Fruit fly (Drosophila melanogaster) whole organism, embryonic: ENCODE data around the gene CG44094.
A peak's percentile ranks its signal among the peaks of the same experiment; 100 is the strongest.

Experiments
- Atf6 ChIP-seq: fragments of 200-800 bp; sonication (Bioruptor generic); IDR thresholded peaks from 2 replicates; pipeline ENCODE4 v1.3.6; 2022; ENCODE audit warnings: missing biosample characterization, missing genetic modification characterization
- BtbVII ChIP-seq: fragments of 200-800 bp; sonication (Bioruptor generic); optimal IDR thresholded peaks from 3 replicates; lab custom pipeline; 2017; ENCODE audit warnings: missing biosample characterization, mild to moderate bottlenecking, missing genetic modification characterization
- CG10366 ChIP-seq: fragments of 200-800 bp; sonication (Bioruptor generic); IDR thresholded peaks from 2 replicates; pipeline ENCODE4 v1.3.6; 2022; ENCODE audit warnings: missing biosample characterization, missing genetic modification characterization
- CG12155 ChIP-seq: fragments of 200-800 bp; sonication (Bioruptor generic); optimal IDR thresholded peaks from 3 replicates; lab custom pipeline; 2016; ENCODE audit warnings: missing biosample characterization, missing genetic modification characterization
- CG12744 ChIP-seq: fragments of 200-800 bp; sonication (Bioruptor generic); optimal IDR thresholded peaks from 2 replicates; lab custom pipeline; 2016; ENCODE audit warnings: missing biosample characterization, missing genetic modification characterization
- CG12942 ChIP-seq: fragments of 200-800 bp; sonication (Bioruptor generic); optimal IDR thresholded peaks from 3 replicates; lab custom pipeline; 2016; ENCODE audit warnings: missing biosample characterization, missing genetic modification characterization
- CG13287 ChIP-seq: fragments of 200-800 bp; sonication (Bioruptor generic); IDR thresholded peaks from 2 replicates; pipeline ENCODE4 v1.3.6; 2022; ENCODE audit warnings: missing biosample characterization, missing genetic modification characterization; ENCODE audit not compliant: partially characterized antibody
- CG14014 ChIP-seq: fragments of 200-800 bp; sonication (Bioruptor generic); IDR thresholded peaks from 2 replicates; pipeline ENCODE4 v1.3.6; 2022; ENCODE audit warnings: missing biosample characterization, missing genetic modification characterization
- CG15269 ChIP-seq: fragments of 200-800 bp; sonication (Bioruptor generic); optimal IDR thresholded peaks from 2 replicates; lab custom pipeline; 2018; ENCODE audit warnings: missing biosample characterization, mild to moderate bottlenecking, missing genetic modification characterization, moderate library complexity
- CG15479 ChIP-seq: fragments of 200-800 bp; sonication (Bioruptor generic); optimal IDR thresholded peaks from 3 replicates; lab custom pipeline; 2019; ENCODE audit warnings: missing biosample characterization, mild to moderate bottlenecking, missing genetic modification characterization, moderate library complexity
- CG17385 ChIP-seq: fragments of 200-800 bp; sonication (Bioruptor generic); optimal IDR thresholded peaks from 3 replicates; lab custom pipeline; 2018; ENCODE audit warnings: missing biosample characterization, mild to moderate bottlenecking, missing genetic modification characterization
- CG30431 ChIP-seq: fragments of 200-800 bp; sonication (Bioruptor generic); optimal IDR thresholded peaks from 2 replicates; lab custom pipeline; 2017; ENCODE audit warnings: missing biosample characterization, missing genetic modification characterization
- CG3281 ChIP-seq: fragments of 200-800 bp; sonication (Bioruptor generic); optimal IDR thresholded peaks from 3 replicates; lab custom pipeline; 2017; ENCODE audit warnings: missing biosample characterization, mild to moderate bottlenecking, missing genetic modification characterization
- CG6272 ChIP-seq: fragments of 200-800 bp; sonication (Bioruptor generic); IDR thresholded peaks from 2 replicates; pipeline ENCODE4 v1.3.6; 2022; ENCODE audit warnings: missing biosample characterization, missing genetic modification characterization
- CG6791 ChIP-seq: fragments of 200-800 bp; sonication (Bioruptor generic); IDR thresholded peaks from 3 replicates; pipeline ENCODE4 v1.3.6; 2022; ENCODE audit warnings: missing biosample characterization, missing genetic modification characterization; ENCODE audit not compliant: partially characterized antibody
- CG6854 ChIP-seq: fragments of 200-800 bp; sonication (Bioruptor generic); optimal IDR thresholded peaks from 3 replicates; lab custom pipeline; 2017; ENCODE audit warnings: missing biosample characterization, mild to moderate bottlenecking, missing genetic modification characterization
- CG7556 ChIP-seq: fragments of 200-800 bp; sonication (Bioruptor generic); optimal IDR thresholded peaks from 2 replicates; lab custom pipeline; 2017; ENCODE audit warnings: missing biosample characterization, mild to moderate bottlenecking, missing genetic modification characterization
- CG8388 ChIP-seq: fragments of 200-800 bp; sonication (Bioruptor generic); optimal IDR thresholded peaks from 2 replicates; lab custom pipeline; 2019; ENCODE audit warnings: missing biosample characterization, mild to moderate bottlenecking, missing genetic modification characterization, moderate library complexity
- CG8944 ChIP-seq: fragments of 200-800 bp; sonication (Bioruptor generic); optimal IDR thresholded peaks from 3 replicates; lab custom pipeline; 2016; ENCODE audit warnings: missing biosample characterization, missing genetic modification characterization
- D19B ChIP-seq: fragments of 200-800 bp; sonication (Bioruptor generic); optimal IDR thresholded peaks from 2 replicates; lab custom pipeline; 2017; ENCODE audit warnings: missing biosample characterization, mild to moderate bottlenecking, missing genetic modification characterization
- Dek ChIP-seq: fragments of 200-800 bp; sonication (Bioruptor generic); optimal IDR thresholded peaks from 3 replicates; lab custom pipeline; 2019; ENCODE audit warnings: missing biosample characterization, mild to moderate bottlenecking, missing genetic modification characterization, moderate library complexity
- Ets97D ChIP-seq: fragments of 200-800 bp; sonication (Bioruptor generic); optimal IDR thresholded peaks from 3 replicates; lab custom pipeline; 2016; ENCODE audit warnings: missing biosample characterization, missing genetic modification characterization
- Gsc ChIP-seq: fragments of 200-800 bp; sonication (Bioruptor generic); IDR thresholded peaks from 2 replicates; pipeline ENCODE4 v1.3.6; 2022; ENCODE audit warnings: missing biosample characterization, missing genetic modification characterization
- Hey ChIP-seq: fragments of 200-800 bp; sonication (Bioruptor generic); optimal IDR thresholded peaks from 3 replicates; lab custom pipeline; 2018; ENCODE audit warnings: missing biosample characterization, mild to moderate bottlenecking, missing genetic modification characterization
- HmgD ChIP-seq: fragments of 200-800 bp; sonication (Bioruptor generic); optimal IDR thresholded peaks from 3 replicates; lab custom pipeline; 2016; ENCODE audit warnings: missing biosample characterization, missing genetic modification characterization
- Hmr ChIP-seq: fragments of 200-800 bp; sonication (Bioruptor generic); optimal IDR thresholded peaks from 3 replicates; lab custom pipeline; 2017; ENCODE audit warnings: mild to moderate bottlenecking, missing biosample characterization, missing genetic modification reagents, missing genetic modification characterization
- Kr ChIP-seq: fragments of 200-800 bp; sonication (Bioruptor generic); optimal IDR thresholded peaks from 2 replicates; lab custom pipeline; 2017; ENCODE audit warnings: missing biosample characterization, mild to moderate bottlenecking, missing genetic modification characterization
- NC2α ChIP-seq: fragments of 200-800 bp; sonication (Bioruptor generic); optimal IDR thresholded peaks from 2 replicates; lab custom pipeline; 2016; ENCODE audit warnings: missing biosample characterization, missing genetic modification characterization
- Opbp ChIP-seq: fragments of 200-800 bp; sonication (Bioruptor generic); IDR thresholded peaks from 3 replicates; pipeline ENCODE4 v1.3.6; 2022; ENCODE audit warnings: missing biosample characterization, missing genetic modification characterization; ENCODE audit not compliant: partially characterized antibody
- Sin3A ChIP-seq: fragments of >200 bp; optimal IDR thresholded peaks from 2 replicates; lab custom pipeline; 2018
- Xrp1 ChIP-seq: fragments of 200-800 bp; sonication (Bioruptor generic); IDR thresholded peaks from 2 replicates; pipeline ENCODE4 v1.3.6; 2022; ENCODE audit warnings: missing biosample characterization, missing genetic modification characterization
- ara ChIP-seq: fragments of 200-800 bp; sonication (Bioruptor generic); IDR thresholded peaks from 2 replicates; pipeline ENCODE4 v1.3.6; 2022; ENCODE audit warnings: missing biosample characterization, missing genetic modification characterization
- az2 ChIP-seq: fragments of 200-800 bp; sonication (Bioruptor generic); optimal IDR thresholded peaks from 3 replicates; lab custom pipeline; 2016; ENCODE audit warnings: missing biosample characterization, missing genetic modification characterization
- bowl ChIP-seq: fragments of 200-800 bp; sonication (Bioruptor generic); IDR thresholded peaks from 2 replicates; pipeline ENCODE4 v1.3.6; 2022; ENCODE audit warnings: missing biosample characterization, missing genetic modification characterization
- chif ChIP-seq, 2 experiments: fragments of 200-800 bp; sonication (Bioruptor generic); optimal IDR thresholded peaks; 3 replicates each; lab custom pipeline; 2016; ENCODE audit warnings: missing biosample characterization in 2 of 2, missing genetic modification characterization in 2 of 2
- ems ChIP-seq: fragments of 200-800 bp; sonication (Bioruptor generic); optimal IDR thresholded peaks from 3 replicates; lab custom pipeline; 2016; ENCODE audit warnings: missing biosample characterization, missing genetic modification characterization
- ftz-f1 ChIP-seq: fragments of 200-800 bp; sonication (Bioruptor generic); optimal IDR thresholded peaks from 2 replicates; lab custom pipeline; 2016; ENCODE audit warnings: missing biosample characterization, missing genetic modification characterization
- gce ChIP-seq: fragments of 200-800 bp; sonication (Bioruptor generic); IDR thresholded peaks from 3 replicates; pipeline ENCODE4 v1.3.6; 2022; ENCODE audit warnings: missing biosample characterization, missing genetic modification characterization
- gcm ChIP-seq: fragments of 200-800 bp; sonication (Bioruptor generic); optimal IDR thresholded peaks from 2 replicates; lab custom pipeline; 2019; ENCODE audit warnings: missing biosample characterization, mild to moderate bottlenecking, missing genetic modification characterization, moderate library complexity
- gem ChIP-seq: fragments of 200-800 bp; sonication (Bioruptor generic); optimal IDR thresholded peaks from 2 replicates; lab custom pipeline; 2019; ENCODE audit warnings: missing biosample characterization, mild to moderate bottlenecking, missing genetic modification characterization, moderate library complexity
- kah ChIP-seq: fragments of 200-800 bp; sonication (Bioruptor generic); optimal IDR thresholded peaks from 2 replicates; lab custom pipeline; 2018; ENCODE audit warnings: missing biosample characterization, mild to moderate bottlenecking, missing genetic modification characterization
- mld ChIP-seq: fragments of 200-800 bp; sonication (Bioruptor generic); IDR thresholded peaks from 3 replicates; pipeline ENCODE4 v1.3.6; 2022; ENCODE audit warnings: missing biosample characterization, missing genetic modification characterization; ENCODE audit not compliant: partially characterized antibody
- nau ChIP-seq: fragments of 200-800 bp; sonication (Bioruptor generic); optimal IDR thresholded peaks from 3 replicates; lab custom pipeline; 2017; ENCODE audit warnings: missing biosample characterization, mild to moderate bottlenecking, missing genetic modification characterization, missing genetic modification reagents
- prd ChIP-seq, 3 experiments: fragments of >200 bp in 2 of 3; fragments of 200-800 bp in 1 of 3; sonication (Bioruptor generic) in 1 of 3; optimal IDR thresholded peaks in 2 of 3; IDR thresholded peaks in 1 of 3; 2 replicates in 2 of 3; 3 replicates in 1 of 3; pipeline versions ENCODE4 v1.3.6 to Lab custom; 2017 to 2022; ENCODE audit warnings: missing biosample characterization in 1 of 3, missing genetic modification characterization in 1 of 3
- sd ChIP-seq: fragments of 200-800 bp; sonication (Bioruptor generic); optimal IDR thresholded peaks from 3 replicates; lab custom pipeline; 2018; ENCODE audit warnings: missing biosample characterization, mild to moderate bottlenecking, missing genetic modification characterization, moderate library complexity
- tap ChIP-seq: fragments of 200-800 bp; optimal IDR thresholded peaks from 3 replicates; lab custom pipeline; 2019; ENCODE audit warnings: missing biosample characterization, mild to moderate bottlenecking, missing genetic modification characterization, moderate library complexity
- tup ChIP-seq: fragments of 200-800 bp; sonication (Bioruptor generic); optimal IDR thresholded peaks from 2 replicates; lab custom pipeline; 2016; ENCODE audit warnings: missing biosample characterization, mild to moderate bottlenecking, missing genetic modification characterization, moderate library complexity
- unc-4 ChIP-seq: fragments of 200-800 bp; sonication (Bioruptor generic); IDR thresholded peaks from 2 replicates; pipeline ENCODE4 v1.3.6; 2022; ENCODE audit warnings: missing biosample characterization, missing genetic modification characterization; ENCODE audit not compliant: partially characterized antibody
- vvl ChIP-seq: fragments of 200-800 bp; sonication (Bioruptor generic); IDR thresholded peaks from 2 replicates; pipeline ENCODE4 v1.3.6; 2022; ENCODE audit warnings: missing biosample characterization, missing genetic modification characterization

The CG44094 gene

DNA sequence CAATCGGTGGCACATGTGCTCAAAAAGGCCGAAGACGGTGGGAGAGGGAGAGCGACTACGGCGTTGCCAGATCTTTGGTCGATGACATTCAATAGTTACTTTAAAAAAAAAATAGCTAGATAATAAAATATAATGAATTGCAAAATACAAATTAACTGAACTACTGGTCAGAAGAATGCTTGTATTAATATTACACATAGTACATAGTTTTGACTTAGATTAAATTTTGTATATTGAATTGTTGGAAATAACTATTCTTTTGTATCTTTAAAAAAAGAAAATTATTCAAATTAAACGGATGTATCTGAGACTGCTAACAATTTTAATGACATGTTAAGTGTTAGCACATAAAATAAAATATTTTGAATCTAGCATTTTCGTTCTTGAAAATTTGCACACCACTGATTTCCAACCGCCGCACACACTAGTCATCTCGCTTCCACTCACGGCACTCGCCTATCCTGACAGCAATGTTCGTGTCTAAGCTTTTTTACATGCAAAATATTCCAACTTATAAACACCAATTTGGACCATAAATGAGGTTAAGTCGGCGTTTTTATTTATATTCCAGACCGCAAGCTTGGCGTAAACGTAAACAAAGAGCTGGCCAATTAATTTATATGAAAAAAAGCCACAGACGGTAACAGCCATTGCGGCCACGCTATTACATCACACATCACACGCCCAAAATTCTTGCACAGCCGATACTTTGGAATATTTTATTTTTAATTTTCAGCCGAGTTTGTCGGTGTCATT is 1.3 kb downstream of the CG44094 start (continued):
- TF ChIP-seq CG12942 (GFP tag; lab: Kevin White, UChicago) (peak; percentile 51), Dek (tag; lab: Kevin White, UChicago) (peak; percentile 65), sd (tag; lab: Kevin White, UChicago) (peak; percentile 44), D19B (GFP tag; lab: Kevin White, UChicago) (peak; percentile 68), vvl (peak; percentile 58; the same call in 1 of the 2 replicates), nau (peak; percentile 38), BtbVII (GFP tag; lab: Kevin White, UChicago) (peak; percentile 31), CG15269 (tag; lab: Kevin White, UChicago) (peak; percentile 82), Hmr (GFP tag; lab: Kevin White, UChicago) (peak; percentile 70), Xrp1 (peak; percentile 71), CG7556 (peak; percentile 87), az2 (peak; percentile 69), tup (GFP tag; lab: Kevin White, UChicago) (no peak), CG8944 (peak; percentile 35), Gsc (no peak), unc-4 (GFP tag; lab: Robert Waterston, UW) (no peak), NC2α (GFP tag; lab: Kevin White, UChicago) (no peak), Opbp (no peak), Atf6 (peak; percentile 72), gem (tag; lab: Kevin White, UChicago) (peak; percentile 90), prd (optimal IDR thresholded peaks at IDR 0.05; lab: Kevin White, UChicago) (no peak), prd (GFP tag; IDR thresholded peaks at IDR 0.05; lab: Robert Waterston, UW) (peak; percentile 79; the same call in 2 of the 3 replicates), mld (no peak), CG12744 (GFP tag; lab: Kevin White, UChicago) (peak; percentile 15), Sin3A (lab: Kevin White, UChicago) (peak; percentile 4), CG13287 (no peak), CG6272 (GFP tag; lab: Robert Waterston, UW) (peak; percentile 62; the same call in 1 of the 2 replicates), CG6854 (GFP tag; lab: Kevin White, UChicago) (no peak), CG14014 (peak; percentile 56), tap (tag; lab: Kevin White, UChicago) (peak; percentile 18), Ets97D (GFP tag; lab: Kevin White, UChicago) (no peak), HmgD (GFP tag; lab: Kevin White, UChicago) (no peak), CG12155 (peak; percentile 79), CG10366 (peak; percentile 45), gce (no peak), bowl (GFP tag; lab: Robert Waterston, UW) (no peak), chif (GFP tag; optimal IDR thresholded peaks at IDR 0.05; lab: Kevin White, UChicago) (peak in 1 of 2 experiments; percentile 52), CG30431 (GFP tag; lab: Kevin White, UChicago) (peak; percentile 36), Hey (tag; lab: Kevin White, UChicago) (no peak), ems (peak; percentile 45), Kr (no peak), CG17385 (GFP tag; lab: Kevin White, UChicago) (peak; percentile 58), gcm (GFP tag; lab: Kevin White, UChicago) (peak; percentile 46), ftz-f1 (no peak), CG6791 (GFP tag; lab: Robert Waterston, UW) (no peak), CG3281 (GFP tag; lab: Kevin White, UChicago) (peak; percentile 77), CG15479 (GFP tag; lab: Kevin White, UChicago) (no peak), ara (GFP tag; lab: Robert Waterston, UW) (0 out of 2 replicates have a peak, but pooled peaks have one; percentile 11), kah (GFP tag; lab: Kevin White, UChicago) (no peak), CG8388 (GFP tag; lab: Kevin White, UChicago) (peak; percentile 75)
